Worm (Caenorhabditis elegans): Measurements from ENCODE around the gene cyk-1.

Gene cyk-1

ce11 chrIII:6978875-6979274 is 50.1 kb downstream of the cyk-1 start (continued):
- peak; percentile 88 for TF ChIP-seq mep-1 (tag; optimal IDR thresholded peaks at IDR 0.05)
- TF ChIP-seq snpc-4 (tag; optimal IDR thresholded peaks at IDR 0.05) = peak; percentile 31
- TF ChIP-seq sup-37 (GFP tag; optimal IDR thresholded peaks at IDR 0.05) = no peak
- TF ChIP-seq egl-27 (tag; optimal IDR thresholded peaks at IDR 0.05) = peak in 1 of 2 experiments; percentile 0
- TF ChIP-seq nhr-20 (tag; optimal IDR thresholded peaks at IDR 0.05) = peak; percentile 71
- peak; percentile 79 for TF ChIP-seq tbx-2 (tag; optimal IDR thresholded peaks at IDR 0.05)
- TF ChIP-seq ces-1 (GFP tag; optimal IDR thresholded peaks at IDR 0.05) = no peak
- no peak for TF ChIP-seq hlh-17 (GFP tag; optimal IDR thresholded peaks at IDR 0.05; ENCODE audit: borderline replicate concordance)
- TF ChIP-seq ztf-11 (tag; optimal IDR thresholded peaks at IDR 0.05) = peak in 1 of 2 experiments; percentile 58
- no peak for TF ChIP-seq fkh-4 (tag; optimal IDR thresholded peaks at IDR 0.05; ENCODE audit: borderline replicate concordance)
- peak; percentile 60 for TF ChIP-seq swsn-7 (tag; optimal IDR thresholded peaks at IDR 0.05)
- TF ChIP-seq unc-30 (tag; optimal IDR thresholded peaks at IDR 0.05) = no peak
- no peak for TF ChIP-seq nhr-84 (tag; optimal IDR thresholded peaks at IDR 0.05)
- no peak for TF ChIP-seq fkh-8 (tag; optimal IDR thresholded peaks at IDR 0.05)
- TF ChIP-seq zip-4 (GFP tag; optimal IDR thresholded peaks at IDR 0.05) = no peak
- peak; percentile 34 for TF ChIP-seq fos-1 (tag; optimal IDR thresholded peaks at IDR 0.05)
- peak in 1 of 3 experiments; percentile 32 for TF ChIP-seq ceh-82 (tag; optimal IDR thresholded peaks at IDR 0.05)
- TF ChIP-seq lir-3 (tag; optimal IDR thresholded peaks at IDR 0.05; ENCODE audit: poor library complexity) = no peak
- TF ChIP-seq mab-9 (GFP tag; IDR thresholded peaks at IDR 0.05) = no peak
- TF ChIP-seq F16B12.6 (tag; optimal IDR thresholded peaks at IDR 0.05) = no peak
- TF ChIP-seq lin-15B (tag; optimal IDR thresholded peaks at IDR 0.05) = no peak
- TF ChIP-seq sox-4 (tag; optimal IDR thresholded peaks at IDR 0.05) = no peak
- TF ChIP-seq skn-1 (tag; optimal IDR thresholded peaks at IDR 0.05) = peak; percentile 3
- no peak for TF ChIP-seq egl-13 (tag; optimal IDR thresholded peaks at IDR 0.05)
- TF ChIP-seq Y116A8C.19 (tag; optimal IDR thresholded peaks at IDR 0.05; ENCODE audit: borderline replicate concordance) = no peak
- peak in 1 of 2 experiments; percentile 35 for TF ChIP-seq mdl-1 (tag; optimal IDR thresholded peaks at IDR 0.05)
- TF ChIP-seq efl-1 (optimal IDR thresholded peaks at IDR 0.05) = peak; percentile 48 to 62
- TF ChIP-seq efl-1 (GFP tag; optimal IDR thresholded peaks at IDR 0.05 in 1 of 2) = peak; percentile 40 to 82
- no peak for TF ChIP-seq ama-1 (optimal IDR thresholded peaks at IDR 0.05)
- TF ChIP-seq nhr-71 (tag; optimal IDR thresholded peaks at IDR 0.05) = peak; percentile 80
- TF ChIP-seq ceh-63 (GFP tag; optimal IDR thresholded peaks at IDR 0.05) = no peak
- peak; percentile 47 for TF ChIP-seq ztf-4 (tag; optimal IDR thresholded peaks at IDR 0.05)
- TF ChIP-seq fkh-10 (GFP tag; optimal IDR thresholded peaks at IDR 0.05) = no peak
- TF ChIP-seq pax-3 (tag; optimal IDR thresholded peaks at IDR 0.05) = no peak
- no peak for TF ChIP-seq isw-1 (GFP tag; IDR thresholded peaks at IDR 0.05)
- TF ChIP-seq xbp-1 (tag; optimal IDR thresholded peaks at IDR 0.05) = peak; percentile 20
- peak; percentile 43 to 72 for TF ChIP-seq lin-35 (GFP tag; optimal IDR thresholded peaks at IDR 0.05)
- no peak for TF ChIP-seq alr-1 (tag; optimal IDR thresholded peaks at IDR 0.05; ENCODE audit: borderline replicate concordance)
- no peak for TF ChIP-seq zag-1 (tag; optimal IDR thresholded peaks at IDR 0.05)
- peak; percentile 24 for TF ChIP-seq unc-86 (tag; optimal IDR thresholded peaks at IDR 0.05)

ce11 chrIII:6974952-6975351 is 54.1 kb downstream of the cyk-1 start:
- TF ChIP-seq dpl-1 (GFP tag; optimal IDR thresholded peaks at IDR 0.05) (no peak), pqm-1 (tag; optimal IDR thresholded peaks at IDR 0.05) (no peak), lin-15B (tag; optimal IDR thresholded peaks at IDR 0.05) (no peak), grh-1 (GFP tag; IDR thresholded peaks at IDR 0.05) (no peak), ama-1 (optimal IDR thresholded peaks at IDR 0.05) (no peak), lin-39 (tag; optimal IDR thresholded peaks at IDR 0.05) (no peak), pax-3 (tag; optimal IDR thresholded peaks at IDR 0.05) (no peak), unc-62 (GFP tag; optimal IDR thresholded peaks at IDR 0.05) (no peak), nhr-85 (tag) (no peak), efl-1 (optimal IDR thresholded peaks at IDR 0.05) (no peak), efl-1 (GFP tag; optimal IDR thresholded peaks at IDR 0.05 in 1 of 2) (no peak)
